Worm (Caenorhabditis elegans) whole organism, mixed stage, embryonic: ENCODE data around the gene lsy-2.

Experiments used
- cnd-1 ChIP-seq: fragments of 200-800 bp; sonication (Bioruptor generic); optimal IDR thresholded peaks from 2 replicates; lab custom pipeline; 2018; ENCODE audit warnings: mild to moderate bottlenecking, missing genetic modification characterization, missing compliant biosample characterization
- drap-1 ChIP-seq: fragments of 200-800 bp; sonication (Bioruptor generic); optimal IDR thresholded peaks from 3 replicates; lab custom pipeline; 2018; ENCODE audit warnings: mild to moderate bottlenecking, missing genetic modification characterization, missing compliant biosample characterization
- elt-3 ChIP-seq: fragments of 150-350 bp; optimal IDR thresholded peaks from 2 replicates; lab custom pipeline; 2014; ENCODE audit warnings: missing biosample characterization, missing genetic modification characterization
- lin-13 ChIP-seq: fragments of 150-350 bp; optimal IDR thresholded peaks from 2 replicates; lab custom pipeline; 2014; ENCODE audit warnings: missing biosample characterization, missing genetic modification characterization
- lsy-2 ChIP-seq: fragments of 150-350 bp; optimal IDR thresholded peaks from 2 replicates; lab custom pipeline; 2014; ENCODE audit warnings: missing biosample characterization, missing genetic modification characterization
- nhr-12 ChIP-seq: fragments of 150-350 bp; optimal IDR thresholded peaks from 2 replicates; lab custom pipeline; 2014; ENCODE audit warnings: missing biosample characterization, missing genetic modification characterization
- nhr-237 ChIP-seq: fragments of 150-350 bp; optimal IDR thresholded peaks from 2 replicates; lab custom pipeline; 2014; ENCODE audit warnings: missing biosample characterization, missing genetic modification characterization
- nhr-76 ChIP-seq: sonication (generic microtip); optimal IDR thresholded peaks from 2 replicates; lab custom pipeline; 2017; ENCODE audit warnings: missing biosample characterization, missing genetic modification characterization
- snpc-4 ChIP-seq: fragments of 150-350 bp; optimal IDR thresholded peaks from 2 replicates; lab custom pipeline; 2014; ENCODE audit warnings: missing biosample characterization, missing genetic modification characterization
- sptf-1 ChIP-seq: sonication (generic microtip); optimal IDR thresholded peaks from 2 replicates; lab custom pipeline; 2017; ENCODE audit warnings: mild to moderate bottlenecking, missing genetic modification characterization, moderate library complexity, missing compliant biosample characterization
- unc-120 ChIP-seq: sonication (generic microtip); optimal IDR thresholded peaks from 2 replicates; lab custom pipeline; 2017; ENCODE audit warnings: missing genetic modification characterization, missing compliant biosample characterization; ENCODE audit not compliant: poor library complexity, severe bottlenecking
- unc-39 ChIP-seq: fragments of 150-350 bp; optimal IDR thresholded peaks from 2 replicates; lab custom pipeline; 2014; ENCODE audit warnings: missing biosample characterization, missing genetic modification characterization
- unc-62 ChIP-seq: fragments of 150-350 bp; optimal IDR thresholded peaks from 2 replicates; lab custom pipeline; 2014; ENCODE audit warnings: missing biosample characterization, missing genetic modification reagents, missing genetic modification characterization
- ztf-11 ChIP-seq: fragments of 150-350 bp; optimal IDR thresholded peaks from 2 replicates; lab custom pipeline; 2014; ENCODE audit warnings: missing biosample characterization, missing genetic modification characterization

ce11 chrX:2068294-2068693 is 21.2 kb upstream of the lsy-2 start:
- no peak for TF ChIP-seq unc-39 (tag; lab: Kevin White, UChicago)
- no peak for TF ChIP-seq lsy-2 (tag; lab: Kevin White, UChicago)
- TF ChIP-seq drap-1 = no peak
- no peak for TF ChIP-seq elt-3 (tag; lab: Kevin White, UChicago)
- TF ChIP-seq nhr-76 = no peak
- TF ChIP-seq unc-62 (GFP tag; lab: Kevin White, UChicago) = no peak
- no peak for TF ChIP-seq nhr-237 (tag; lab: Kevin White, UChicago)
- TF ChIP-seq ztf-11 (tag; lab: Kevin White, UChicago) = no peak
- no peak for TF ChIP-seq snpc-4 (tag; lab: Kevin White, UChicago)
- no peak for TF ChIP-seq nhr-12
- no peak for TF ChIP-seq lin-13
- no peak for TF ChIP-seq sptf-1
- TF ChIP-seq unc-120 = no peak
- TF ChIP-seq cnd-1 = no peak
